Worm (Caenorhabditis elegans) whole organism, L1 larva: ENCODE measurements around the gene Y59A8B.12.
A peak's percentile ranks its signal among the peaks of the same experiment; 100 is the strongest.

Experiments used
- C16A3.4 ChIP-seq: fragments of 150-350 bp; optimal IDR thresholded peaks from 2 replicates; lab custom pipeline; 2014; ENCODE audit warnings: missing biosample characterization, missing genetic modification characterization
- F16B12.6 ChIP-seq: fragments of 150-350 bp; optimal IDR thresholded peaks from 2 replicates; lab custom pipeline; 2014; ENCODE audit warnings: missing biosample characterization, missing genetic modification characterization
- aly-2 ChIP-seq: fragments of 150-350 bp; optimal IDR thresholded peaks from 2 replicates; lab custom pipeline; 2014; ENCODE audit warnings: missing biosample characterization, missing genetic modification characterization
- blmp-1 ChIP-seq: fragments of 150-350 bp; optimal IDR thresholded peaks from 2 replicates; lab custom pipeline; 2014; ENCODE audit warnings: missing biosample characterization, missing genetic modification characterization
- ceh-63 ChIP-seq: fragments of 200-800 bp; sonication (Bioruptor generic); optimal IDR thresholded peaks from 2 replicates; lab custom pipeline; 2018; ENCODE audit warnings: mild to moderate bottlenecking, missing genetic modification characterization, missing compliant biosample characterization
- ceh-8 ChIP-seq: fragments of 200-800 bp; sonication (Bioruptor generic); optimal IDR thresholded peaks from 2 replicates; lab custom pipeline; 2018; ENCODE audit warnings: mild to moderate bottlenecking, missing genetic modification characterization, moderate library complexity, missing compliant biosample characterization
- ceh-82 ChIP-seq, 3 experiments: fragments of 150-350 bp in 1 of 3; sonication (generic microtip) in 2 of 3; optimal IDR thresholded peaks; 2 replicates each; lab custom pipeline; 2014 to 2017; ENCODE audit warnings: missing biosample characterization in 3 of 3, missing genetic modification characterization in 3 of 3
- ceh-88 ChIP-seq: fragments of 200-800 bp; sonication (Bioruptor generic); IDR thresholded peaks from 2 replicates; pipeline ENCODE4 v1.3.6; 2022; ENCODE audit warnings: missing genetic modification characterization, missing compliant biosample characterization
- ces-1 ChIP-seq: fragments of 150-350 bp; optimal IDR thresholded peaks from 2 replicates; lab custom pipeline; 2014; ENCODE audit warnings: missing biosample characterization, missing genetic modification reagents, missing genetic modification characterization
- dpl-1 ChIP-seq, 3 experiments: fragments of 150-350 bp in 2 of 3; sonication (generic microtip) in 1 of 3; optimal IDR thresholded peaks; 2 replicates each; lab custom pipeline; 2014 to 2017; ENCODE audit warnings: missing biosample characterization in 3 of 3, missing genetic modification characterization in 3 of 3, missing genetic modification reagents in 3 of 3
- dsc-1 ChIP-seq: sonication (generic microtip); optimal IDR thresholded peaks from 2 replicates; lab custom pipeline; 2016; ENCODE audit warnings: mild to moderate bottlenecking, missing genetic modification characterization, missing compliant biosample characterization
- efl-1 ChIP-seq, 4 experiments: fragments of 150-350 bp; optimal IDR thresholded peaks in 3 of 4; peaks in 1 of 4; 1 replicate in 1 of 4; 2 replicates in 3 of 4; lab custom pipeline; 2014; ENCODE audit warnings: missing biosample characterization in 2 of 4, missing genetic modification characterization in 2 of 4, missing genetic modification reagents in 2 of 4
- fkh-8 ChIP-seq: sonication (generic microtip); optimal IDR thresholded peaks from 2 replicates; lab custom pipeline; 2016; ENCODE audit warnings: mild to moderate bottlenecking, missing genetic modification characterization, missing compliant biosample characterization
- grh-1 ChIP-seq: fragments of 200-800 bp; sonication (Bioruptor generic); IDR thresholded peaks from 2 replicates; pipeline ENCODE4 v1.3.6; 2022; ENCODE audit warnings: missing genetic modification reagents, missing genetic modification characterization, missing compliant biosample characterization
- hlh-4 ChIP-seq: sonication (generic microtip); optimal IDR thresholded peaks from 2 replicates; lab custom pipeline; 2016; ENCODE audit warnings: mild to moderate bottlenecking, missing genetic modification characterization, missing compliant biosample characterization
- hpl-2 ChIP-seq: fragments of 150-350 bp; optimal IDR thresholded peaks from 2 replicates; lab custom pipeline; 2014; ENCODE audit warnings: missing biosample characterization, missing genetic modification reagents, missing genetic modification characterization
- irx-1 ChIP-seq: sonication (generic microtip); optimal IDR thresholded peaks from 2 replicates; lab custom pipeline; 2016; ENCODE audit warnings: missing genetic modification characterization, missing compliant biosample characterization
- isw-1 ChIP-seq: fragments of 200-800 bp; sonication (Bioruptor generic); IDR thresholded peaks from 2 replicates; pipeline ENCODE4 v1.3.6; 2022; ENCODE audit warnings: missing genetic modification characterization, missing compliant biosample characterization
- jun-1 ChIP-seq: fragments of 150-350 bp; optimal IDR thresholded peaks from 2 replicates; lab custom pipeline; 2014; ENCODE audit warnings: missing biosample characterization, missing genetic modification reagents, missing genetic modification characterization
- lin-13 ChIP-seq: fragments of 150-350 bp; optimal IDR thresholded peaks from 2 replicates; lab custom pipeline; 2014; ENCODE audit warnings: missing biosample characterization, missing genetic modification reagents, missing genetic modification characterization
- lin-15B ChIP-seq: fragments of 150-350 bp; sonication (generic microtip); optimal IDR thresholded peaks from 3 replicates; lab custom pipeline; 2014; ENCODE audit warnings: missing biosample characterization, missing genetic modification characterization
- lin-35 ChIP-seq, 2 experiments: fragments of 150-350 bp; optimal IDR thresholded peaks; 2 replicates each; lab custom pipeline; 2014; ENCODE audit warnings: missing biosample characterization in 2 of 2, missing genetic modification characterization in 2 of 2, missing genetic modification reagents in 2 of 2
- lin-39 ChIP-seq: fragments of 150-350 bp; optimal IDR thresholded peaks from 2 replicates; lab custom pipeline; 2014; ENCODE audit warnings: missing biosample characterization, missing genetic modification reagents, missing genetic modification characterization
- lsy-2 ChIP-seq, 2 experiments: fragments of 150-350 bp; optimal IDR thresholded peaks; 2 replicates each; lab custom pipeline; 2014; ENCODE audit warnings: missing biosample characterization in 2 of 2, missing genetic modification characterization in 2 of 2
- mdl-1 ChIP-seq, 2 experiments: fragments of 150-350 bp; optimal IDR thresholded peaks; 2 replicates each; lab custom pipeline; 2014 to 2017; ENCODE audit warnings: missing biosample characterization in 2 of 2, missing genetic modification characterization in 2 of 2, inconsistent platforms in 1 of 2
- mep-1 ChIP-seq: fragments of 150-350 bp; optimal IDR thresholded peaks from 2 replicates; lab custom pipeline; 2014; ENCODE audit warnings: missing biosample characterization, missing genetic modification characterization
- nhr-12 ChIP-seq: sonication (generic microtip); optimal IDR thresholded peaks from 2 replicates; lab custom pipeline; 2017; ENCODE audit warnings: missing biosample characterization, missing genetic modification characterization
- nhr-237 ChIP-seq: fragments of 150-350 bp; optimal IDR thresholded peaks from 2 replicates; lab custom pipeline; 2014; ENCODE audit warnings: missing biosample characterization, missing genetic modification characterization
- nhr-76 ChIP-seq: sonication (generic microtip); optimal IDR thresholded peaks from 2 replicates; lab custom pipeline; 2017; ENCODE audit warnings: missing biosample characterization, missing genetic modification characterization
- nhr-77 ChIP-seq: fragments of 150-350 bp; optimal IDR thresholded peaks from 2 replicates; lab custom pipeline; 2014; ENCODE audit warnings: missing biosample characterization, missing genetic modification characterization
- nhr-84 ChIP-seq: sonication (generic microtip); optimal IDR thresholded peaks from 2 replicates; lab custom pipeline; 2017; ENCODE audit warnings: missing biosample characterization, missing genetic modification characterization
- nhr-85 ChIP-seq: sonication (generic microtip); peaks from one replicate; lab custom pipeline; 2016; ENCODE audit warnings: missing genetic modification characterization, inconsistent platforms, missing compliant biosample characterization
- nhr-90 ChIP-seq: sonication (generic microtip); optimal IDR thresholded peaks from 2 replicates; lab custom pipeline; 2016; ENCODE audit warnings: mild to moderate bottlenecking, missing genetic modification characterization, missing compliant biosample characterization; ENCODE audit not compliant: poor library complexity
- skn-1 ChIP-seq: fragments of 150-350 bp; optimal IDR thresholded peaks from 2 replicates; lab custom pipeline; 2014; ENCODE audit warnings: missing biosample characterization, missing genetic modification characterization
- snu-23 ChIP-seq: sonication (generic microtip); optimal IDR thresholded peaks from 2 replicates; lab custom pipeline; 2016; ENCODE audit warnings: missing genetic modification characterization, missing compliant biosample characterization
- tbx-2 ChIP-seq: sonication (generic microtip); optimal IDR thresholded peaks from 2 replicates; lab custom pipeline; 2016; ENCODE audit warnings: missing genetic modification characterization, missing compliant biosample characterization
- unc-130 ChIP-seq: fragments of 150-350 bp; optimal IDR thresholded peaks from 2 replicates; lab custom pipeline; 2017; ENCODE audit warnings: missing biosample characterization, missing genetic modification characterization, inconsistent platforms
- unc-30 ChIP-seq: sonication (generic microtip); optimal IDR thresholded peaks from 2 replicates; lab custom pipeline; 2017; ENCODE audit warnings: missing biosample characterization, missing genetic modification characterization
- unc-86 ChIP-seq: sonication (generic microtip); optimal IDR thresholded peaks from 2 replicates; lab custom pipeline; 2016; ENCODE audit warnings: missing genetic modification characterization, missing compliant biosample characterization
- unc-98 ChIP-seq: fragments of 200-800 bp; sonication (Bioruptor generic); IDR thresholded peaks from 2 replicates; pipeline ENCODE4 v1.3.6; 2022; ENCODE audit warnings: missing genetic modification characterization, missing compliant biosample characterization
- xbp-1 ChIP-seq: sonication (generic microtip); optimal IDR thresholded peaks from 2 replicates; lab custom pipeline; 2016; ENCODE audit warnings: missing genetic modification characterization, missing compliant biosample characterization
- zip-4 ChIP-seq: fragments of 200-800 bp; sonication (Bioruptor generic); optimal IDR thresholded peaks from 2 replicates; lab custom pipeline; 2018; ENCODE audit warnings: mild to moderate bottlenecking, missing genetic modification characterization, moderate library complexity, missing compliant biosample characterization
- ztf-4 ChIP-seq: fragments of 150-350 bp; optimal IDR thresholded peaks from 2 replicates; lab custom pipeline; 2014; ENCODE audit warnings: missing biosample characterization, missing genetic modification characterization

Y59A8B.12 gene

ce11 chrV:18098387-18098786, 12.4 kb upstream of the Y59A8B.12 start, which contains the start of gene par-4:
par-4 (plus strand) TSS chrV:18098687.
- TF ChIP-seq lin-35 (GFP tag; optimal IDR thresholded peaks at IDR 0.05; lab: Kevin White, UChicago) (no peak), zip-4 (GFP tag; lab: Kevin White, UChicago) (no peak), nhr-85 (tag; lab: Kevin White, UChicago) (peak; percentile 53), nhr-12 (tag; lab: Kevin White, UChicago) (no peak), efl-1 (optimal IDR thresholded peaks at IDR 0.05; lab: Kevin White, UChicago) (no peak), efl-1 (GFP tag; optimal IDR thresholded peaks at IDR 0.05 in 1 of 2; lab: Kevin White, UChicago) (peak in 1 of 2 experiments; percentile 3)

ce11 chrV:18093941-18094340, 7.9 kb upstream of the Y59A8B.12 start:
- TF ChIP-seq ztf-4 (tag; lab: Kevin White, UChicago), result no peak
- no peak for TF ChIP-seq dsc-1 (tag; lab: Kevin White, UChicago)
- TF ChIP-seq jun-1 (tag; lab: Kevin White, UChicago), result no peak
- no peak for TF ChIP-seq dpl-1 (GFP tag; optimal IDR thresholded peaks at IDR 0.05; lab: Kevin White, UChicago)
- TF ChIP-seq nhr-90, result no peak
- TF ChIP-seq ces-1 (GFP tag; lab: Kevin White, UChicago), result no peak
- no peak for TF ChIP-seq nhr-76
- TF ChIP-seq lsy-2 (tag; optimal IDR thresholded peaks at IDR 0.05; lab: Kevin White, UChicago), result no peak
- no peak for TF ChIP-seq nhr-84 (tag; lab: Kevin White, UChicago)
- no peak for TF ChIP-seq ceh-88
- TF ChIP-seq hlh-4 (tag; lab: Kevin White, UChicago), result no peak

DNA sequence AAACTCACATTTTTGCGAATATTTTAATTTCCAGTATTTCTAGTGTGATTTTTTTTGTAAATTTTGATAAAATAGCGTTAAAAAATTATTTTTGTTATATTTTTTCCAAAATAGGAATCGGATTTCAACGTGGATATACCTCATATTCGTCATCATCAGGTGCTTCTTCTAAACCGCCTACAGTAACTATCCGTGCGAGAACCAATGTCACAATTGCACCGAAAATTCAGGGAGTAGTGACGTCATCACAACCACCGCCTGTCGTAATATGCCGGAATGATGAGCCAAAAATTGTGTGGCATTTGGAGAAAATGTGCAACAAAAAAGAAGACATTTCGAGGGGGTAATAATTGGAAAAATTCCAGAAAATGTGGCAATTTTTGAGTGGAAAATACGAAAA, 5.2 kb upstream of the Y59A8B.12 start:
- TF ChIP-seq tbx-2 (tag; lab: Kevin White, UChicago) (no peak), efl-1 (optimal IDR thresholded peaks at IDR 0.05; lab: Kevin White, UChicago) (no peak), efl-1 (GFP tag; optimal IDR thresholded peaks at IDR 0.05 in 1 of 2; lab: Kevin White, UChicago) (peak in 1 of 2 experiments; percentile 52)

- peak; percentile 1 for TF ChIP-seq irx-1 (tag; lab: Kevin White, UChicago)
- TF ChIP-seq tbx-2 (tag; lab: Kevin White, UChicago), result peak; percentile 49
- peak; percentile 49 for TF ChIP-seq skn-1 (tag; lab: Kevin White, UChicago)
- TF ChIP-seq ceh-63 (GFP tag; lab: Kevin White, UChicago), result no peak
- peak; percentile 11 for TF ChIP-seq lin-13
- no peak for TF ChIP-seq nhr-237 (tag; lab: Kevin White, UChicago)
- TF ChIP-seq C16A3.4 (tag; lab: Kevin White, UChicago), result peak; percentile 40
- peak; percentile 43 to 77 (median 51) for TF ChIP-seq ceh-82 (tag; optimal IDR thresholded peaks at IDR 0.05; lab: Kevin White, UChicago)
- TF ChIP-seq mdl-1 (tag; optimal IDR thresholded peaks at IDR 0.05; lab: Kevin White, UChicago), result peak in 1 of 2 experiments; percentile 11
- TF ChIP-seq unc-98 (GFP tag; lab: Robert Waterston, UW), result no peak
- TF ChIP-seq isw-1 (GFP tag; lab: Robert Waterston, UW), result peak; percentile 27; the same call in 1 of the 2 replicates
- TF ChIP-seq ztf-4 (tag; lab: Kevin White, UChicago), result no peak
- TF ChIP-seq xbp-1 (tag; lab: Kevin White, UChicago), result peak; percentile 56
- TF ChIP-seq unc-30 (tag; lab: Kevin White, UChicago), result peak; percentile 9
- TF ChIP-seq mep-1 (tag; lab: Kevin White, UChicago), result peak; percentile 69
- peak; percentile 18 for TF ChIP-seq lin-15B (tag; lab: Kevin White, UChicago)
- no peak for TF ChIP-seq nhr-90
- TF ChIP-seq fkh-8, result peak; percentile 17
- peak; percentile 66 for TF ChIP-seq snu-23 (GFP tag; lab: Kevin White, UChicago)
- no peak for TF ChIP-seq jun-1 (tag; lab: Kevin White, UChicago)
- peak; percentile 98 to 100 for TF ChIP-seq efl-1 (optimal IDR thresholded peaks at IDR 0.05; lab: Kevin White, UChicago)
- TF ChIP-seq efl-1 (GFP tag; optimal IDR thresholded peaks at IDR 0.05 in 1 of 2; lab: Kevin White, UChicago), result peak; percentile 99 to 100
- peak; percentile 97 to 98 (median 97) for TF ChIP-seq dpl-1 (GFP tag; optimal IDR thresholded peaks at IDR 0.05; lab: Kevin White, UChicago)
- TF ChIP-seq unc-86 (tag; lab: Kevin White, UChicago), result peak; percentile 14
- TF ChIP-seq nhr-77 (tag; lab: Kevin White, UChicago), result peak; percentile 14
- peak; percentile 37 for TF ChIP-seq nhr-85 (tag; lab: Kevin White, UChicago)
- no peak for TF ChIP-seq grh-1 (GFP tag; lab: Robert Waterston, UW)
- TF ChIP-seq ceh-8 (GFP tag; lab: Kevin White, UChicago), result peak; percentile 1
- TF ChIP-seq dsc-1 (tag; lab: Kevin White, UChicago), result peak; percentile 56
- peak; percentile 43 for TF ChIP-seq unc-130 (tag; lab: Kevin White, UChicago)
- TF ChIP-seq blmp-1 (tag; lab: Kevin White, UChicago), result peak; percentile 38
- peak; percentile 13 for TF ChIP-seq aly-2 (tag; lab: Kevin White, UChicago)
- peak; percentile 37 for TF ChIP-seq lin-39
- TF ChIP-seq lsy-2 (tag; optimal IDR thresholded peaks at IDR 0.05; lab: Kevin White, UChicago), result peak; percentile 49 to 80
- no peak for TF ChIP-seq nhr-84 (tag; lab: Kevin White, UChicago)
- peak; percentile 96 to 98 for TF ChIP-seq lin-35 (GFP tag; optimal IDR thresholded peaks at IDR 0.05; lab: Kevin White, UChicago)
- TF ChIP-seq F16B12.6, result peak; percentile 36
- peak; percentile 17 for TF ChIP-seq hpl-2 (GFP tag; lab: Kevin White, UChicago)
Observed at ce11 chrV:18086783-18087182, 759 bp upstream of the Y59A8B.12 start, which contains the start of gene slr-2. slr-2 (plus strand) TSS chrV:18087123.
